Fruit fly (Drosophila melanogaster): Measurements from ENCODE around the gene CG4287.

CG4287 gene

dm6 chr3R:15937708-15938107 lies 26.0 kb downstream of the CG4287 start:
- TF ChIP-seq Trl (optimal IDR thresholded peaks at IDR 0.05) (peak; percentile 4 to 26), Trl (GFP tag; optimal IDR thresholded peaks at IDR 0.05) (no peak), CG12236 (GFP tag; optimal IDR thresholded peaks at IDR 0.05) (no peak), CG2199 (GFP tag; IDR thresholded peaks at IDR 0.05) (no peak), abd-A (tag; optimal IDR thresholded peaks at IDR 0.05) (peak; percentile 46), H15 (GFP tag; IDR thresholded peaks at IDR 0.05) (no peak), onecut (GFP tag; IDR thresholded peaks at IDR 0.05) (peak; percentile 96), Six4 (GFP tag; optimal IDR thresholded peaks at IDR 0.05) (no peak), Med (GFP tag) (peak; percentile 63), Hr51 (GFP tag; optimal IDR thresholded peaks at IDR 0.05) (peak in 1 of 2 experiments; percentile 14), Deaf1 (tag; optimal IDR thresholded peaks at IDR 0.05) (peak; percentile 65)

DNA sequence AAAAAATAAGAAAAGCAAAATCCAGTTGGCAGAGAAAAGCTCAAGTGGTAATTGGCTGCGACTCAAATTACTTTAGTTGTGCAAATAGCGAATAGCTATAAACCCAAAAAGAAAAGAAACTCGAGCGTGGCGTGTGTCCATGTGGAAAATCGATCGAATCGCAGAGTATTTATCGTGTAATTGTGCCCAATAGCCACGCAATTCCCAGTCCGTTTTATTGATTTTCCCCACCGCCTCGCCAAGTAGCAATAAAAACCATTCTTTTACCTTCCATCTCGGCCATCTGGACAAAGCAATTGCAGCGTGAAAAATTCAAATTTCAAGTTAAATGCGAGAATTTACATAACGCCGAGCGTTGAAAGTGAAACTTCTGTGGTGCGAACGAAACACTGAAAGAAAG lies 28.1 kb downstream of the CG4287 start:
- TF ChIP-seq CG9876 (GFP tag; optimal IDR thresholded peaks at IDR 0.05) (no peak), onecut (GFP tag; IDR thresholded peaks at IDR 0.05) (peak; percentile 90), CG4282 (GFP tag; optimal IDR thresholded peaks at IDR 0.05) (no peak)

- TF ChIP-seq abd-A (tag; optimal IDR thresholded peaks at IDR 0.05) (peak; percentile 96), HmgD (GFP tag; optimal IDR thresholded peaks at IDR 0.05) (peak; percentile 13), Sry-β (GFP tag; optimal IDR thresholded peaks at IDR 0.05) (peak; percentile 68), CG1603 (tag; optimal IDR thresholded peaks at IDR 0.05) (peak; percentile 53), CG15269 (tag; optimal IDR thresholded peaks at IDR 0.05) (no peak), sens (GFP tag) (peak; percentile 54), CG10267 (tag; optimal IDR thresholded peaks at IDR 0.05) (peak; percentile 5), CG14860 (GFP tag; IDR thresholded peaks at IDR 0.05; ENCODE audit: partially characterized antibody) (peak; percentile 74), croc (GFP tag; conservative IDR thresholded peaks at IDR 0.05) (no peak), CG31441 (GFP tag; IDR thresholded peaks at IDR 0.05) (no peak), CG6791 (GFP tag; IDR thresholded peaks at IDR 0.05; ENCODE audit: partially characterized antibody) (peak; percentile 76), Atf6 (GFP tag; IDR thresholded peaks at IDR 0.05) (0 out of 2 replicates have a peak, but pooled peaks have one; percentile 9), CG34224 (GFP tag; IDR thresholded peaks at IDR 0.05; ENCODE audit: partially characterized antibody) (peak; percentile 92), Fer1 (GFP tag; optimal IDR thresholded peaks at IDR 0.05) (no peak), CG18599 (GFP tag; optimal IDR thresholded peaks at IDR 0.05) (peak; percentile 34), CG15479 (GFP tag; optimal IDR thresholded peaks at IDR 0.05) (peak; percentile 34), CG32532 (GFP tag; IDR thresholded peaks at IDR 0.05) (peak; percentile 10; the same call in 1 of the 2 replicates), Hmr (GFP tag; optimal IDR thresholded peaks at IDR 0.05) (peak; percentile 26), Camta (GFP tag; optimal IDR thresholded peaks at IDR 0.05) (no peak), CG2199 (GFP tag; IDR thresholded peaks at IDR 0.05) (0 out of 3 replicates have a peak, but pooled peaks have one; percentile 11), ewg (GFP tag; optimal IDR thresholded peaks at IDR 0.05) (peak; percentile 97), kah (GFP tag; optimal IDR thresholded peaks at IDR 0.05) (no peak), Adf1 (GFP tag; IDR thresholded peaks at IDR 0.05) (peak; percentile 39; the same call in 1 of the 2 replicates), ac (GFP tag; optimal IDR thresholded peaks at IDR 0.05) (no peak), twi (tag; optimal IDR thresholded peaks at IDR 0.05) (peak; percentile 2), HmgZ (tag; optimal IDR thresholded peaks at IDR 0.05) (peak; percentile 58), CG6654 (GFP tag; optimal IDR thresholded peaks at IDR 0.05) (no peak), gt (GFP tag; IDR thresholded peaks at IDR 0.05) (no peak), zen2 (GFP tag; IDR thresholded peaks at IDR 0.05; ENCODE audit: partially characterized antibody) (peak; percentile 79), Elba2 (GFP tag; optimal IDR thresholded peaks at IDR 0.05) (peak; percentile 67), vnd (GFP tag; IDR thresholded peaks at IDR 0.05; ENCODE audit: partially characterized antibody) (peak; percentile 75), CG16813 (GFP tag; IDR thresholded peaks at IDR 0.05; ENCODE audit: partially characterized antibody) (peak; percentile 76), crp (GFP tag; optimal IDR thresholded peaks at IDR 0.05) (peak; percentile 92 to 100), sd (tag; optimal IDR thresholded peaks at IDR 0.05) (peak; percentile 74), CG12769 (tag; optimal IDR thresholded peaks at IDR 0.05) (peak; percentile 57), CG2116 (GFP tag; optimal IDR thresholded peaks at IDR 0.05) (peak; percentile 70)
These were observed 28.7 kb downstream of the CG4287 start, which contains the start of gene Sap47 for dm6 chr3R:15934952-15935351. TSS of gene Sap47 (plus strand) at chr3R:15935100.
